Worm (Caenorhabditis elegans) whole organism, late embryonic: ENCODE results near the gene C17H11.4.

Source experiments
- C08G9.2 ChIP-seq: sonication (generic microtip); optimal IDR thresholded peaks from 2 replicates; lab custom pipeline; 2016; ENCODE audit warnings: mild to moderate bottlenecking, missing genetic modification characterization, moderate library complexity, missing compliant biosample characterization
- C38D4.7 ChIP-seq: fragments of 200-800 bp; sonication (Bioruptor generic); optimal IDR thresholded peaks from 2 replicates; lab custom pipeline; 2018; ENCODE audit warnings: mild to moderate bottlenecking, missing genetic modification characterization, moderate library complexity, missing compliant biosample characterization
- F13H6.1 ChIP-seq: sonication (generic microtip); optimal IDR thresholded peaks from 2 replicates; lab custom pipeline; 2016; ENCODE audit warnings: missing genetic modification characterization, missing compliant biosample characterization
- K02D7.2 ChIP-seq: sonication (generic microtip); optimal IDR thresholded peaks from 2 replicates; lab custom pipeline; 2017; ENCODE audit warnings: mild to moderate bottlenecking, missing genetic modification characterization, missing compliant biosample characterization
- K09A11.1 ChIP-seq: sonication (generic microtip); optimal IDR thresholded peaks from 2 replicates; lab custom pipeline; 2017; ENCODE audit warnings: antibody characterized with exemption, mild to moderate bottlenecking, missing genetic modification characterization, missing compliant biosample characterization; ENCODE audit not compliant: insufficient read depth
- Y22D7AL.16 ChIP-seq: sonication (generic microtip); optimal IDR thresholded peaks from 2 replicates; lab custom pipeline; 2016; ENCODE audit warnings: missing genetic modification characterization, missing compliant biosample characterization
- ahr-1 ChIP-seq: sonication (generic microtip); optimal IDR thresholded peaks from 2 replicates; lab custom pipeline; 2016; ENCODE audit warnings: missing genetic modification characterization, missing compliant biosample characterization
- ceh-18 ChIP-seq: sonication (generic microtip); optimal IDR thresholded peaks from 2 replicates; lab custom pipeline; 2016; ENCODE audit warnings: missing genetic modification characterization, missing compliant biosample characterization
- ceh-19 ChIP-seq: fragments of 200-800 bp; sonication (Bioruptor generic); optimal IDR thresholded peaks from 2 replicates; lab custom pipeline; 2018; ENCODE audit warnings: mild to moderate bottlenecking, missing genetic modification characterization, missing compliant biosample characterization
- ceh-2 ChIP-seq: sonication (generic microtip); optimal IDR thresholded peaks from 2 replicates; lab custom pipeline; 2016; ENCODE audit warnings: missing genotype, missing genetic modification characterization, missing compliant biosample characterization
- ceh-22 ChIP-seq: sonication (generic microtip); optimal IDR thresholded peaks from 2 replicates; lab custom pipeline; 2017; ENCODE audit warnings: missing biosample characterization, missing genetic modification characterization
- ceh-24 ChIP-seq: sonication (generic microtip); optimal IDR thresholded peaks from 2 replicates; lab custom pipeline; 2016; ENCODE audit warnings: mild to moderate bottlenecking, missing genetic modification characterization, missing compliant biosample characterization
- ceh-30 ChIP-seq: fragments of 150-350 bp; optimal IDR thresholded peaks from 2 replicates; lab custom pipeline; 2014; ENCODE audit warnings: missing biosample characterization, missing genetic modification characterization
- ceh-31 ChIP-seq: sonication (generic microtip); optimal IDR thresholded peaks from 2 replicates; lab custom pipeline; 2016; ENCODE audit warnings: missing genetic modification characterization, missing compliant biosample characterization
- ceh-34 ChIP-seq: sonication (generic microtip); optimal IDR thresholded peaks from 2 replicates; lab custom pipeline; 2016; ENCODE audit warnings: mild to moderate bottlenecking, missing genetic modification characterization, missing compliant biosample characterization
- ceh-9 ChIP-seq: sonication (generic microtip); optimal IDR thresholded peaks from 2 replicates; lab custom pipeline; 2016; ENCODE audit warnings: mild to moderate bottlenecking, missing genetic modification characterization, inconsistent platforms, missing compliant biosample characterization
- dmd-4 ChIP-seq: sonication (generic microtip); optimal IDR thresholded peaks from 2 replicates; lab custom pipeline; 2016; ENCODE audit warnings: borderline replicate concordance, missing genetic modification characterization, missing compliant biosample characterization
- dve-1 ChIP-seq: sonication (generic microtip); optimal IDR thresholded peaks from 2 replicates; lab custom pipeline; 2017; ENCODE audit warnings: antibody characterized with exemption, mild to moderate bottlenecking, missing genetic modification characterization, missing compliant biosample characterization
- elt-2 ChIP-seq: sonication (generic microtip); optimal IDR thresholded peaks from 2 replicates; lab custom pipeline; 2016; ENCODE audit warnings: missing genetic modification reagents, missing genetic modification characterization, missing compliant biosample characterization
- ets-4 ChIP-seq: sonication (generic microtip); optimal IDR thresholded peaks from 2 replicates; lab custom pipeline; 2016; ENCODE audit warnings: missing genetic modification characterization, missing compliant biosample characterization
- fax-1 ChIP-seq: sonication (generic microtip); optimal IDR thresholded peaks from 2 replicates; lab custom pipeline; 2016; ENCODE audit warnings: missing genotype, missing genetic modification characterization, missing compliant biosample characterization
- gmeb-2 ChIP-seq: sonication (generic microtip); optimal IDR thresholded peaks from 2 replicates; lab custom pipeline; 2016; ENCODE audit warnings: missing genetic modification characterization, inconsistent platforms, missing compliant biosample characterization
- hlh-30 ChIP-seq: sonication (generic microtip); optimal IDR thresholded peaks from 2 replicates; lab custom pipeline; 2017; ENCODE audit warnings: antibody characterized with exemption, missing genetic modification characterization, missing compliant biosample characterization; ENCODE audit not compliant: insufficient read depth
- hlh-6 ChIP-seq: sonication (generic microtip); optimal IDR thresholded peaks from 2 replicates; lab custom pipeline; 2016; ENCODE audit warnings: missing genotype, missing genetic modification characterization, missing compliant biosample characterization
- lim-6 ChIP-seq: sonication (generic microtip); optimal IDR thresholded peaks from 2 replicates; lab custom pipeline; 2016; ENCODE audit warnings: missing genetic modification characterization, missing compliant biosample characterization
- lin-11 ChIP-seq: fragments of 200-800 bp; sonication (Bioruptor generic); optimal IDR thresholded peaks from 2 replicates; lab custom pipeline; 2018; ENCODE audit warnings: mild to moderate bottlenecking, missing genetic modification characterization, missing compliant biosample characterization
- nfya-1 ChIP-seq: sonication (generic microtip); optimal IDR thresholded peaks from 2 replicates; lab custom pipeline; 2017; ENCODE audit warnings: missing genetic modification characterization, mild to moderate bottlenecking, missing compliant biosample characterization, antibody characterized with exemption, moderate library complexity
- nhr-232 ChIP-seq: sonication (generic microtip); optimal IDR thresholded peaks from 2 replicates; lab custom pipeline; 2016; ENCODE audit warnings: missing genetic modification characterization, missing compliant biosample characterization
- odd-2 ChIP-seq: sonication (generic microtip); optimal IDR thresholded peaks from 2 replicates; lab custom pipeline; 2017; ENCODE audit warnings: antibody characterized with exemption, mild to moderate bottlenecking, missing genetic modification characterization, missing compliant biosample characterization
- pag-3 ChIP-seq: sonication (generic microtip); optimal IDR thresholded peaks from 2 replicates; lab custom pipeline; 2016; ENCODE audit warnings: missing compliant biosample characterization, missing genetic modification characterization, borderline replicate concordance
- pat-9 ChIP-seq: fragments of 200-800 bp; sonication (Bioruptor generic); optimal IDR thresholded peaks from 2 replicates; lab custom pipeline; 2018; ENCODE audit warnings: mild to moderate bottlenecking, missing genetic modification characterization, moderate library complexity, missing compliant biosample characterization
- pax-1 ChIP-seq: fragments of 150-350 bp; optimal IDR thresholded peaks from 2 replicates; lab custom pipeline; 2014; ENCODE audit warnings: missing biosample characterization, missing genetic modification characterization
- pha-4 ChIP-seq: fragments of 150-350 bp; optimal IDR thresholded peaks from 2 replicates; lab custom pipeline; 2018; ENCODE audit warnings: missing biosample characterization, missing genetic modification reagents, missing genetic modification characterization
- pqm-1 ChIP-seq: sonication (generic microtip); optimal IDR thresholded peaks from 2 replicates; lab custom pipeline; 2016; ENCODE audit warnings: missing genetic modification characterization, missing compliant biosample characterization
- pros-1 ChIP-seq: fragments of 150-350 bp; optimal IDR thresholded peaks from 2 replicates; lab custom pipeline; 2014; ENCODE audit warnings: missing biosample characterization, missing genetic modification reagents, missing genetic modification characterization
- sdc-2 ChIP-seq: sonication (generic microtip); optimal IDR thresholded peaks from 2 replicates; lab custom pipeline; 2016; ENCODE audit warnings: missing genotype, missing genetic modification characterization, missing compliant biosample characterization
- sox-2 ChIP-seq: fragments of 200-800 bp; sonication (Bioruptor generic); IDR thresholded peaks from 2 replicates; pipeline ENCODE4 v1.3.6; 2022; ENCODE audit warnings: missing genetic modification reagents, missing genetic modification characterization, missing compliant biosample characterization
- sox-4 ChIP-seq: sonication (generic microtip); optimal IDR thresholded peaks from 2 replicates; lab custom pipeline; 2017; ENCODE audit warnings: mild to moderate bottlenecking, missing genetic modification characterization, inconsistent platforms, missing compliant biosample characterization
- syd-9 ChIP-seq: sonication (generic microtip); optimal IDR thresholded peaks from 2 replicates; lab custom pipeline; 2016; ENCODE audit warnings: mild to moderate bottlenecking, missing genetic modification characterization, moderate library complexity, missing compliant biosample characterization
- tbx-2 ChIP-seq: sonication (generic microtip); optimal IDR thresholded peaks from 2 replicates; lab custom pipeline; 2016; ENCODE audit warnings: missing genetic modification characterization, missing compliant biosample characterization
- ttx-3 ChIP-seq: sonication (generic microtip); optimal IDR thresholded peaks from 2 replicates; lab custom pipeline; 2016; ENCODE audit warnings: missing genetic modification reagents, missing genetic modification characterization, missing compliant biosample characterization
- unc-3 ChIP-seq, 2 experiments: fragments of 200-800 bp in 1 of 2; sonication (Bioruptor generic) in 1 of 2; sonication (generic microtip) in 1 of 2; conservative IDR thresholded peaks in 1 of 2; optimal IDR thresholded peaks in 1 of 2; 2 replicates each; pipeline versions ENCODE4 v1.3.6 to Lab custom; 2016 to 2022; ENCODE audit warnings: missing compliant biosample characterization in 2 of 2, missing genetic modification characterization in 2 of 2, missing genetic modification reagents in 1 of 2
- unc-42 ChIP-seq: sonication (generic microtip); optimal IDR thresholded peaks from 2 replicates; lab custom pipeline; 2016; ENCODE audit warnings: missing genotype, missing genetic modification characterization, missing compliant biosample characterization
- unc-55 ChIP-seq: sonication (generic microtip); optimal IDR thresholded peaks from 2 replicates; lab custom pipeline; 2017; ENCODE audit warnings: missing biosample characterization, missing genetic modification reagents, missing genetic modification characterization
- unc-86 ChIP-seq: sonication (generic microtip); optimal IDR thresholded peaks from 2 replicates; lab custom pipeline; 2016; ENCODE audit warnings: missing genetic modification characterization, missing compliant biosample characterization
- ztf-16 ChIP-seq: sonication (generic microtip); optimal IDR thresholded peaks from 2 replicates; lab custom pipeline; 2017; ENCODE audit warnings: missing genetic modification characterization, missing compliant biosample characterization

Gene C17H11.4

ce11 chrX:8214424-8215115 is 33.1 kb upstream of the C17H11.4 start, which contains the start of gene C47D2.1:
TSS of gene C47D2.1 (plus strand) at chrX:8215065.
- no peak for TF ChIP-seq ceh-19 (GFP tag; lab: Kevin White, UChicago)
- TF ChIP-seq C38D4.7 (GFP tag; lab: Kevin White, UChicago): no peak
- TF ChIP-seq unc-86 (tag; lab: Kevin White, UChicago): no peak
- TF ChIP-seq pax-1 (tag; lab: Kevin White, UChicago): no peak
- TF ChIP-seq hlh-6 (tag; lab: Kevin White, UChicago): no peak
- TF ChIP-seq ahr-1: no peak
- no peak for TF ChIP-seq nhr-232 (tag; lab: Kevin White, UChicago)
- TF ChIP-seq pha-4 (tag; lab: Kevin White, UChicago): no peak
- TF ChIP-seq unc-3 (GFP tag; conservative IDR thresholded peaks at IDR 0.05; lab: Robert Waterston, UW): no peak
- no peak for TF ChIP-seq unc-3 (tag; optimal IDR thresholded peaks at IDR 0.05; lab: Kevin White, UChicago)
- no peak for TF ChIP-seq gmeb-2 (tag; lab: Kevin White, UChicago)
- TF ChIP-seq sox-2: no peak
- no peak for TF ChIP-seq ceh-31 (tag; lab: Kevin White, UChicago)
- TF ChIP-seq C08G9.2: no peak
- no peak for TF ChIP-seq Y22D7AL.16 (tag; lab: Kevin White, UChicago)
- no peak for TF ChIP-seq pag-3 (tag; lab: Kevin White, UChicago)
- TF ChIP-seq elt-2 (tag; lab: Kevin White, UChicago): no peak
- TF ChIP-seq ets-4: no peak
- no peak for TF ChIP-seq nfya-1 (tag; lab: Kevin White, UChicago)
- no peak for TF ChIP-seq fax-1 (tag; lab: Kevin White, UChicago)

ce11 chrX:8210999-8211398 is 29.6 kb upstream of the C17H11.4 start, which contains the start of gene cdd-1:
TSS of gene cdd-1 (minus strand) at chrX:8211149.
- TF ChIP-seq elt-2 (tag; lab: Kevin White, UChicago) (peak; percentile 89), pat-9 (no peak)

ce11 chrX:8205919-8206318 is 24.5 kb upstream of the C17H11.4 start:
- no peak for TF ChIP-seq nhr-232 (tag; lab: Kevin White, UChicago)
- TF ChIP-seq Y22D7AL.16 (tag; lab: Kevin White, UChicago): no peak
- TF ChIP-seq unc-55 (GFP tag; lab: Kevin White, UChicago): peak; percentile 28
- no peak for TF ChIP-seq ztf-16 (tag; lab: Kevin White, UChicago)
- no peak for TF ChIP-seq K09A11.1 (tag; lab: Kevin White, UChicago)
- TF ChIP-seq lim-6 (tag; lab: Kevin White, UChicago): no peak
- no peak for TF ChIP-seq ceh-30
- peak; percentile 54 for TF ChIP-seq ceh-31 (tag; lab: Kevin White, UChicago)
- no peak for TF ChIP-seq ceh-9 (tag; lab: Kevin White, UChicago)
- TF ChIP-seq tbx-2 (tag; lab: Kevin White, UChicago): peak; percentile 24
- TF ChIP-seq hlh-30 (tag; lab: Kevin White, UChicago): peak; percentile 42
- TF ChIP-seq dve-1 (tag; lab: Kevin White, UChicago): no peak
- no peak for TF ChIP-seq odd-2
- no peak for TF ChIP-seq sdc-2 (tag; lab: Kevin White, UChicago)
- no peak for TF ChIP-seq hlh-6 (tag; lab: Kevin White, UChicago)
- no peak for TF ChIP-seq pqm-1 (tag; lab: Kevin White, UChicago)
- TF ChIP-seq ceh-34 (tag; lab: Kevin White, UChicago): peak; percentile 46
- no peak for TF ChIP-seq sox-4 (tag; lab: Kevin White, UChicago)
- no peak for TF ChIP-seq dmd-4 (tag; lab: Kevin White, UChicago)
- no peak for TF ChIP-seq K02D7.2 (tag; lab: Kevin White, UChicago)
- no peak for TF ChIP-seq pros-1 (tag; lab: Kevin White, UChicago)
- no peak for TF ChIP-seq ceh-22 (tag; lab: Kevin White, UChicago)
- peak; percentile 51 for TF ChIP-seq nfya-1 (tag; lab: Kevin White, UChicago)
- peak; percentile 44 for TF ChIP-seq unc-42
- TF ChIP-seq pha-4 (tag; lab: Kevin White, UChicago): no peak
- no peak for TF ChIP-seq F13H6.1
- TF ChIP-seq ceh-24: no peak
- TF ChIP-seq ttx-3 (tag; lab: Kevin White, UChicago): no peak
- TF ChIP-seq C38D4.7 (GFP tag; lab: Kevin White, UChicago): no peak
- TF ChIP-seq lin-11 (tag; lab: Kevin White, UChicago): no peak
- TF ChIP-seq sox-2: no peak
- TF ChIP-seq ceh-2 (tag; lab: Kevin White, UChicago): no peak
- TF ChIP-seq ceh-18 (tag; lab: Kevin White, UChicago): peak; percentile 33
- TF ChIP-seq unc-3 (GFP tag; conservative IDR thresholded peaks at IDR 0.05; lab: Robert Waterston, UW): no peak
- no peak for TF ChIP-seq unc-3 (tag; optimal IDR thresholded peaks at IDR 0.05; lab: Kevin White, UChicago)
- no peak for TF ChIP-seq syd-9 (tag; lab: Kevin White, UChicago)
